Worm (Caenorhabditis elegans): ENCODE data around the gene srx-135.

srx-135 gene

ce11 chrV:13818824-13819408 lies 40.1 kb upstream of the srx-135 start, which contains the start of gene sel-10 (continued):
- TF ChIP-seq rnt-1 (tag; optimal IDR thresholded peaks at IDR 0.05) = peak; percentile 11
- TF ChIP-seq pros-1 (tag; optimal IDR thresholded peaks at IDR 0.05) = no peak
- peak; percentile 33 for TF ChIP-seq ceh-31 (tag; optimal IDR thresholded peaks at IDR 0.05)

- TF ChIP-seq pax-1 (tag; optimal IDR thresholded peaks at IDR 0.05) (no peak), ceh-31 (tag; optimal IDR thresholded peaks at IDR 0.05) (no peak), unc-86 (tag; optimal IDR thresholded peaks at IDR 0.05) (no peak)
Measured at ce11 chrV:13822752-13823151, 36.3 kb upstream of the srx-135 start, which contains the start of gene hpo-31. Gene hpo-31, plus strand, starts transcription at chrV:13823052.

ce11 chrV:13827920-13828319 lies 31.1 kb upstream of the srx-135 start, which contains the start of gene nrf-5:
Gene nrf-5, plus strand, starts transcription at chrV:13828267.
- no peak for TF ChIP-seq ceh-45 (GFP tag; IDR thresholded peaks at IDR 0.05)
- TF ChIP-seq unc-55 (GFP tag; optimal IDR thresholded peaks at IDR 0.05) = peak; percentile 14

- TF ChIP-seq pros-1 (tag; optimal IDR thresholded peaks at IDR 0.05) (no peak), ceh-14 (tag; optimal IDR thresholded peaks at IDR 0.05) (no peak)
Measured at ce11 chrV:13830813-13831212, 28.2 kb upstream of the srx-135 start, which contains the start of gene str-165. Gene str-165, plus strand, starts transcription at chrV:13831113.

ce11 chrV:13833951-13834350 lies 25.1 kb upstream of the srx-135 start, which contains the start of gene srx-129:
Gene srx-129, plus strand, starts transcription at chrV:13834251.
- TF ChIP-seq hlh-6 (tag; optimal IDR thresholded peaks at IDR 0.05) (no peak), ref-2 (tag; optimal IDR thresholded peaks at IDR 0.05) (no peak), ceh-45 (GFP tag; IDR thresholded peaks at IDR 0.05) (no peak), ahr-1 (tag; optimal IDR thresholded peaks at IDR 0.05) (no peak), tbx-7 (tag; optimal IDR thresholded peaks at IDR 0.05) (no peak), Y22D7AL.16 (tag; optimal IDR thresholded peaks at IDR 0.05) (no peak), pqm-1 (tag; optimal IDR thresholded peaks at IDR 0.05) (no peak), hlh-8 (tag; optimal IDR thresholded peaks at IDR 0.05) (no peak), unc-3 (GFP tag; conservative IDR thresholded peaks at IDR 0.05) (no peak), unc-3 (tag; optimal IDR thresholded peaks at IDR 0.05) (no peak), hlh-13 (GFP tag; optimal IDR thresholded peaks at IDR 0.05) (no peak), elt-4 (tag; optimal IDR thresholded peaks at IDR 0.05) (no peak)

ce11 chrV:13837173-13837572 lies 21.8 kb upstream of the srx-135 start, which contains the start of gene srx-128:
Gene srx-128, plus strand, starts transcription at chrV:13837473.
- TF ChIP-seq ceh-48 (tag; optimal IDR thresholded peaks at IDR 0.05) (no peak), unc-55 (GFP tag; optimal IDR thresholded peaks at IDR 0.05) (no peak), T23F11.4 (GFP tag; optimal IDR thresholded peaks at IDR 0.05) (no peak), nhr-11 (tag; optimal IDR thresholded peaks at IDR 0.05) (no peak), syd-9 (tag; optimal IDR thresholded peaks at IDR 0.05) (no peak), fkh-10 (GFP tag; optimal IDR thresholded peaks at IDR 0.05) (no peak), pros-1 (tag; optimal IDR thresholded peaks at IDR 0.05) (no peak), C08G9.2 (tag; optimal IDR thresholded peaks at IDR 0.05) (no peak), odd-2 (tag; optimal IDR thresholded peaks at IDR 0.05) (no peak), che-1 (tag; optimal IDR thresholded peaks at IDR 0.05) (no peak), ceh-45 (GFP tag; IDR thresholded peaks at IDR 0.05) (no peak), ceh-22 (tag; optimal IDR thresholded peaks at IDR 0.05) (no peak), ceh-18 (tag; optimal IDR thresholded peaks at IDR 0.05) (no peak)

- TF ChIP-seq hlh-15 (tag; optimal IDR thresholded peaks at IDR 0.05) (no peak), pha-4 (tag; optimal IDR thresholded peaks at IDR 0.05) (no peak), sox-4 (tag; optimal IDR thresholded peaks at IDR 0.05) (no peak), hlh-6 (tag; optimal IDR thresholded peaks at IDR 0.05) (no peak), ceh-2 (tag; optimal IDR thresholded peaks at IDR 0.05) (no peak), ref-2 (tag; optimal IDR thresholded peaks at IDR 0.05) (no peak), ceh-18 (tag; optimal IDR thresholded peaks at IDR 0.05) (no peak), zip-5 (tag; optimal IDR thresholded peaks at IDR 0.05) (no peak), ceh-24 (tag; optimal IDR thresholded peaks at IDR 0.05) (no peak), che-1 (tag; optimal IDR thresholded peaks at IDR 0.05) (no peak), fkh-6 (tag; optimal IDR thresholded peaks at IDR 0.05) (no peak), fkh-10 (GFP tag; optimal IDR thresholded peaks at IDR 0.05) (no peak), unc-42 (tag; optimal IDR thresholded peaks at IDR 0.05) (no peak), ceh-45 (GFP tag; IDR thresholded peaks at IDR 0.05) (no peak), lim-6 (tag; optimal IDR thresholded peaks at IDR 0.05) (no peak), nhr-232 (tag; optimal IDR thresholded peaks at IDR 0.05) (no peak), odd-2 (tag; optimal IDR thresholded peaks at IDR 0.05) (no peak), dve-1 (tag; optimal IDR thresholded peaks at IDR 0.05) (no peak), gmeb-2 (tag; optimal IDR thresholded peaks at IDR 0.05) (no peak)
Measured at ce11 chrV:13839433-13839832, 19.6 kb upstream of the srx-135 start, which contains the start of gene F55B12.10. Gene F55B12.10, plus strand, starts transcription at chrV:13839733.
